Worm (Caenorhabditis elegans): ENCODE data around the gene nlp-1.

nlp-1 gene

DNA sequence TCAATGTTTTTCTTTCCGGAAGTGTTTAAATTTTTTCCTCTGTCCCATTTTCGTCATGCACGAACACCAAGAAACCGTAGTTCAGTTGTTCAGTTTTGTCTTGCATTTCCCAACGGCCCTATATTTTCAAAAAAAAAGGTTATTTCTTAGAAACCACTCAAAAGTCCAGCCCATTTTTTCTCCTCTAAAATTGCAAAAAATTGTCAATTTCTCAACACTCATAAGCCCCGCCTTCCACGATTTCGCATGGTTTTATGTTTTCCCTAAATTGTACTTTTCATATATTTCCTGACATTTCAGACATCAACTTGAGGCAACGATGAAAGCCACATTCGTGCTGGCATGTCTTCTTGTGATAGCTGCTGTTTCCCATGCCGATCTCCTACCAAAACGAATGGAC, at the start of gene nlp-1:
TSS of gene nlp-1 (plus strand) at position 301 of the 400 bp plus-strand sequence.
- TF ChIP-seq T22C8.4 (GFP tag; IDR thresholded peaks at IDR 0.05) (no peak), ztf-23 (GFP tag; IDR thresholded peaks at IDR 0.05) (no peak), med-1 (GFP tag; optimal IDR thresholded peaks at IDR 0.05; ENCODE audit: insufficient read depth) (no peak), cog-1 (tag; optimal IDR thresholded peaks at IDR 0.05) (no peak), flt-1 (GFP tag; IDR thresholded peaks at IDR 0.05) (no peak), ref-1 (GFP tag; conservative IDR thresholded peaks at IDR 0.05) (no peak), ztf-29 (GFP tag; IDR thresholded peaks at IDR 0.05) (no peak), tab-1 (GFP tag; IDR thresholded peaks at IDR 0.05) (no peak), klf-2 (GFP tag; conservative IDR thresholded peaks at IDR 0.05) (no peak)

DNA sequence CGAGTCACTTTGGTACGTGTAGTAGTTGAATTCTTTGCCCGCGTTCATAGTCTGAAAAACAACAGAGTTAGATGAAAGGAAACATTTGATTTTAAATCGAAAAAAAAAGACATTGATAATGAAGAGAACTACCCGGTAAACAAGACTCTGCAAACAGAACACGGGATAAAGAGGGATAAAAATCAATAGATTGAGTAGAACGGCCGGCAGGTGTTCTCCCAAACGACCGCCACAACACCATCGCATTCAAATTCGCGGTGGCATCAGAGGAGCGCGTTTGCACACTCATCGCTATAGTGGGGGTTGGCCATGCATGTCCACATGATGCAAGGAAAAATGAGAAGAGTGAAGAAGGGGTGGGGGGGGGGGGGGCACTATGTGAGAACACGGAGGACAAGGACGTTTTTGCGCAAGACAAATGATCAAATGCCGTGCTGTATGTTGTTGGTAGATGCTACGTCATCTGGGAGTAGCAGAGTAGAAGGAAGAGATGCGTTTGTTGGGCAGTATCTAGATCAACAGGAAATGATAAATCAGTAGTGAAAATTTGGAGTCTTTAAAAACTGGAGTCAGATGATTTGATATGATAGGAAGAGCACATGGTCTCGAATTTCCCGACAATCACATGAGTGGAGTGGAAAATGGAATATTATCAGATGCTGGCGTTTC, 48.7 kb upstream of the nlp-1 start, which contains the start of gene tag-52:
TSS of gene tag-52 (minus strand) at position 51 of the 669 bp plus-strand sequence.
- TF ChIP-seq cog-1 (tag; optimal IDR thresholded peaks at IDR 0.05) (no peak), ref-1 (GFP tag; conservative IDR thresholded peaks at IDR 0.05) (no peak), flt-1 (GFP tag; IDR thresholded peaks at IDR 0.05) (0 out of 2 replicates have a peak, but pooled peaks have one; percentile 64), med-1 (GFP tag; optimal IDR thresholded peaks at IDR 0.05; ENCODE audit: insufficient read depth) (no peak), tab-1 (GFP tag; IDR thresholded peaks at IDR 0.05) (no peak), ztf-29 (GFP tag; IDR thresholded peaks at IDR 0.05) (no peak), ztf-23 (GFP tag; IDR thresholded peaks at IDR 0.05) (no peak), T22C8.4 (GFP tag; IDR thresholded peaks at IDR 0.05) (no peak)

DNA sequence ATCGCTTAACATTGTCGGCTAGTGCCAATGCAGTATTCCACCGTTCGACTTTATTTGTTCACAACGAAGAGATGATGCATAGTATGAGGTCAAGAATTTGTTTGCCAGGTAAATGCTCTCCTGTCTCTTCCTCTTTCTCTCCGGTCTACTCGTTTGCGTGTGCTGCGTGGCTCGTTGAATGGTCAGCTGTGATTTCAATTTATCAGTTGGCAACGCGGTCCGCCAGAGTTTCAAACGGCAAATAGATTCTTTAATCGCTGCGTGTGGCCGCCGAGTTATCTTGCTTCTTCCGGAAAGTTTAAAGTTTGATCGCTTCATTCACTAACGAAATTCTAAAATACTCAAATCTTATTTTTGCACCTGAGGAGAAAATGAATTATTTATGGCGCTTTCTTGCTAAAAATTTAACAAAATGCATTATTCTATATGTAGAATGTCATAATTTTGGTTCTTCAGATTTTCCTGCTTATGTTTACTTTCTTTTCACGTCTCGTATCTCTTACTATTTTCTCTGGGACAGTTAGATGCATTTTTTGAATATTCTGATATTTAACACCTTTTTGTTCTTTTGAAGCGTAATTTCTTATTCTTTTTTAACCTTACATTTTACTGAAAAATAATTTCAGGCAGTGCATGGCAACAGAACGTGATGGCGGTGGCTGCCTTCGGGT, 46.7 kb upstream of the nlp-1 start, which contains the start of gene tsp-17:
TSS of gene tsp-17 (plus strand) at position 621 of the 671 bp plus-strand sequence.
- no peak for TF ChIP-seq flt-1 (GFP tag; IDR thresholded peaks at IDR 0.05)
- no peak for TF ChIP-seq ref-1 (GFP tag; conservative IDR thresholded peaks at IDR 0.05)

DNA sequence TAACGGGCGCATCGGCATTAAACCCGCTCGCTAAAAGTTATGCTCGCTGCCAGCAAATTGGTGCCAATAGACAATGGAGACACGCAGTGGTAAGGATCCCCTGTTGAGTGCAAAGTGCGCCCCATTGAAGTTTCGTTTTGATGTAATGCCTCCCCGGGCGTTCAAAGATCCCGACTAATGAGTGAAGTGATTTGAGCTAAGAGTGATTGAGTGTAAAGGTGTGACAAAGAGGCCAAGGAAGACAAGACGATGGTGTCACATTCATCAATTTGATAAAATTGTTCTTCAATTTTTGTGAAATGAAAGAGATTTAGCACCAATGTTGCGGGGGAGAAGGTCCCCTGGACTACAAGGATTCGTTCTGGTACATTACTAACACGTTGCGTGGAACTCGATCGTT, 44.3 kb upstream of the nlp-1 start:
- TF ChIP-seq klf-2 (GFP tag; conservative IDR thresholded peaks at IDR 0.05), result no peak
- no peak for TF ChIP-seq T22C8.4 (GFP tag; IDR thresholded peaks at IDR 0.05)
- TF ChIP-seq tab-1 (GFP tag; IDR thresholded peaks at IDR 0.05), result no peak
- TF ChIP-seq flt-1 (GFP tag; IDR thresholded peaks at IDR 0.05), result no peak
- no peak for TF ChIP-seq ref-1 (GFP tag; conservative IDR thresholded peaks at IDR 0.05)

DNA sequence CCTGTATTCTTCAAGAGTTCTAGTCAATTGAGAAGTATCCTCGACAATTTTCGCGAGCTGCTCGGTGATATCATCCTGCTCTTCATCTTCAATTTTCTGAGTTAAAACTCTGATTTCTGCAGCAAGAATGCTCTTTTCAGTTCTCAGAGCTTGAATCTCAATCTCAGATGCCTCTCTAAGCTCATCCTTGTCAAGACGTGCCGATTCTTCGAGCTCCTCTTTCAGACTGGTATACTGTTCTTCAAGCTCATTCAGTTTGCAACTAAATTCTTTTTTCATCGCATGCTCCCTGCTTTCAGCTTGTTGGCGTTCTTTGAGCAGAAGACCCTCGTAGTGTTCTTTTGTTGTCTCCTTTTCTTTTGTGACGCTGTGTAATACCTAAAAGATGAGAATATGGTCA, 41.0 kb upstream of the nlp-1 start:
- TF ChIP-seq klf-2 (GFP tag; conservative IDR thresholded peaks at IDR 0.05) (no peak), med-1 (GFP tag; optimal IDR thresholded peaks at IDR 0.05; ENCODE audit: insufficient read depth) (no peak), ztf-23 (GFP tag; IDR thresholded peaks at IDR 0.05) (no peak), ztf-29 (GFP tag; IDR thresholded peaks at IDR 0.05) (no peak), cog-1 (tag; optimal IDR thresholded peaks at IDR 0.05) (no peak), ref-1 (GFP tag; conservative IDR thresholded peaks at IDR 0.05) (no peak)

DNA sequence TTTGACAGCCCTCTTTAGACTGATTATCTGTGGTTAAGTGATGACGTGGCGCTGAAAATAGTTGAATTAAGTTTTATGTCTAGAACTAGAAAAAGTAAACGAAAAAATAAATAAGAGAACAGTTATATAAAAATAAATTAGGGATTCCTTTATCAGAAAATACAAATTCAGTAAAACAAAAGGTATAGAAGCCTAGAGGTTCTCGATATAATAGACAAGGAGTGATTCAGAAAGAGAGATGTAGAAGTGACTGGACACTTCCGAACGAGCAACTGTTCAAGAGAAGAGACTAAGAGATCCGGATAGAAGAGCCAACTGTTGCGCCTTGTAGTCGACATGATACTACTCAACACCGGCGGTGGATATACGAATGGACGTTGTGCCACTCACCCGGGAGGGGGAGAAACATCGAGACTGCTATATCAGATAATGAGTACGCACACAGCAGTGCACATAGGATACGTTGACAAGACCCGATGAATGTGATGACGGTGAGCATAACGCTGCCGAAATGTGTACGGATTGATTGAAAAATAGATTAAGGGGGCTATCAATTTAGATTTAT, 38.1 kb upstream of the nlp-1 start, which contains the start of gene tag-278:
TSS of gene tag-278 (minus strand) at position 51 of the 565 bp plus-strand sequence.
- no peak for TF ChIP-seq klf-2 (GFP tag; conservative IDR thresholded peaks at IDR 0.05)
- TF ChIP-seq ztf-29 (GFP tag; IDR thresholded peaks at IDR 0.05), result no peak
- TF ChIP-seq T22C8.4 (GFP tag; IDR thresholded peaks at IDR 0.05), result no peak
- TF ChIP-seq med-1 (GFP tag; optimal IDR thresholded peaks at IDR 0.05; ENCODE audit: insufficient read depth), result no peak
- TF ChIP-seq ztf-23 (GFP tag; IDR thresholded peaks at IDR 0.05), result no peak
- TF ChIP-seq tab-1 (GFP tag; IDR thresholded peaks at IDR 0.05), result no peak
- no peak for TF ChIP-seq cog-1 (tag; optimal IDR thresholded peaks at IDR 0.05)
- TF ChIP-seq ref-1 (GFP tag; conservative IDR thresholded peaks at IDR 0.05), result no peak
- TF ChIP-seq flt-1 (GFP tag; IDR thresholded peaks at IDR 0.05), result no peak

DNA sequence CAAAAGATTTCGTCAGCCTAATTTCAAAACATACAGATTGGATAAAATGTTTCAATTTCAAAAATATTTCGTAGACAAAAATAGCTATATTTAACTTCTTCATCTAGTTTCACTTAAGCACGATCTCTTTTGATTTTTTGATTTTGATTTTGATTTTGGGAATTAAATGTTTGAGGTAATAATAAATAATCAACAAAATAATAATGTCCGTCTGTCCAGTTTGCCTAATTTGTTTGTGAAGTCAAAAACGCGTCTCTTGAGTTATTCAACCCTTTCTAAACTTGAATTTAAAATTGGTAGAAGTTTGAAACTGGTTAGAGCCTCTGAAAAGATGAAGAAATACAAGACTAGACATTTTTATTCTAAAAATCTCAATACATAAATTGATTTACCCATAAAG, 37.6 kb upstream of the nlp-1 start:
- TF ChIP-seq med-1 (GFP tag; optimal IDR thresholded peaks at IDR 0.05; ENCODE audit: insufficient read depth) (no peak), ztf-23 (GFP tag; IDR thresholded peaks at IDR 0.05) (no peak), T22C8.4 (GFP tag; IDR thresholded peaks at IDR 0.05) (no peak), flt-1 (GFP tag; IDR thresholded peaks at IDR 0.05) (no peak), cog-1 (tag; optimal IDR thresholded peaks at IDR 0.05) (no peak), tab-1 (GFP tag; IDR thresholded peaks at IDR 0.05) (no peak), ref-1 (GFP tag; conservative IDR thresholded peaks at IDR 0.05) (no peak), klf-2 (GFP tag; conservative IDR thresholded peaks at IDR 0.05) (no peak), ztf-29 (GFP tag; IDR thresholded peaks at IDR 0.05) (no peak)

DNA sequence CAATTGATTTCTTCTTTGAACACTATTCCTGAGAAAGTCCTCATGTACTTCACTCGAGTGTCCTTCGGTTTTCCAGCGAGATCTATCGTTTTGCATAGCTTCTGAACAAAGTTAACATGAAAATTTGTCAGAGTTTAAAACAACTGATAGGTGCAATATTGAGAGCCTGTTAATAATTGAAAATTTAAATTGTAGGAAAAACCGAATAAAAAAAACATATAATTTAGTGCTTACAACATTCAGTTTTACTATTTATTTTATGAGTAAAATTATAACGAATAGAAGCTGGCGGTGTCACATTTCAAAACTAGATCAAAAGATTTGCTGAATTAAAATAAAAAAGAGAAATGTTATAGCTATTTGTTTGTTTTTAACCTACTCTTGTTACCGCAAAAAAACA, 34.2 kb upstream of the nlp-1 start, which contains the start of gene C02F12.8:
TSS of gene C02F12.8 (minus strand) at position 101 of the 400 bp plus-strand sequence.
- TF ChIP-seq T22C8.4 (GFP tag; IDR thresholded peaks at IDR 0.05) (no peak), ref-1 (GFP tag; conservative IDR thresholded peaks at IDR 0.05) (no peak), cog-1 (tag; optimal IDR thresholded peaks at IDR 0.05) (no peak), ztf-23 (GFP tag; IDR thresholded peaks at IDR 0.05) (no peak), flt-1 (GFP tag; IDR thresholded peaks at IDR 0.05) (no peak), med-1 (GFP tag; optimal IDR thresholded peaks at IDR 0.05; ENCODE audit: insufficient read depth) (no peak), klf-2 (GFP tag; conservative IDR thresholded peaks at IDR 0.05) (no peak), tab-1 (GFP tag; IDR thresholded peaks at IDR 0.05) (no peak), ztf-29 (GFP tag; IDR thresholded peaks at IDR 0.05) (no peak)

DNA sequence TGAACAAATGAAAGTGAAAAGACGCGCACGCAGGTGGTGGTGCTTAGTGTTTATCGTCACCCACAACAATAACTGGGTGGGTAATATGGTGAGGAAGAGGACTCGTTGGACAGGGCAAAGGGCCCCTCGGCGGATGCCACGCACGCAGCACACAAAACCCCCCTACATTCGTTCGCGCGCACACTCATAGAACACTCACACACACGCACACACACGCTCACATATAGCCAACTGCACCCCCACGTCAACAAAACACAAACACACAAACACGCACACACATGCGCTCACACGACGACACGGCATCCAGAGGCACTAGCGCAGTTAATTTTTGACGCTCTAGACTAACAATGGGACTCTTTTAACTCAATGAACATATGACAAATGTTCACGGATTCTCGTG, 33.2 kb upstream of the nlp-1 start:
- TF ChIP-seq tab-1 (GFP tag; IDR thresholded peaks at IDR 0.05) (0 out of 2 replicates have a peak, but pooled peaks have one; percentile 31), klf-2 (GFP tag; conservative IDR thresholded peaks at IDR 0.05) (no peak), ref-1 (GFP tag; conservative IDR thresholded peaks at IDR 0.05) (no peak), T22C8.4 (GFP tag; IDR thresholded peaks at IDR 0.05) (no peak), cog-1 (tag; optimal IDR thresholded peaks at IDR 0.05) (no peak), flt-1 (GFP tag; IDR thresholded peaks at IDR 0.05) (peak; percentile 70; the same call in 1 of the 2 replicates), med-1 (GFP tag; optimal IDR thresholded peaks at IDR 0.05; ENCODE audit: insufficient read depth) (no peak), ztf-29 (GFP tag; IDR thresholded peaks at IDR 0.05) (no peak), ztf-23 (GFP tag; IDR thresholded peaks at IDR 0.05) (0 out of 2 replicates have a peak, but pooled peaks have one; percentile 13)
